Fruit fly (Drosophila melanogaster) whole organism, embryonic: Measurements from ENCODE around the gene Prim1.
A peak's percentile ranks its signal among the peaks of the same experiment; 100 is the strongest.

Experiments
- CG10565 ChIP-seq: fragments of 200-800 bp; sonication (Bioruptor generic); optimal IDR thresholded peaks from 3 replicates; lab custom pipeline; 2016; ENCODE audit warnings: missing biosample characterization, mild to moderate bottlenecking, missing genetic modification characterization
- CG10654 ChIP-seq: fragments of 200-800 bp; sonication (Bioruptor generic); optimal IDR thresholded peaks from 2 replicates; lab custom pipeline; 2016; ENCODE audit warnings: missing biosample characterization, missing genetic modification characterization
- CG12299 ChIP-seq: fragments of 200-800 bp; sonication (Bioruptor generic); optimal IDR thresholded peaks from 2 replicates; lab custom pipeline; 2018; ENCODE audit warnings: missing biosample characterization, mild to moderate bottlenecking, missing genetic modification characterization
- CG14014 ChIP-seq: fragments of 200-800 bp; sonication (Bioruptor generic); IDR thresholded peaks from 2 replicates; pipeline ENCODE4 v1.3.6; 2022; ENCODE audit warnings: missing biosample characterization, missing genetic modification characterization
- CG1647 ChIP-seq: fragments of 200-800 bp; sonication (Bioruptor generic); optimal IDR thresholded peaks from 3 replicates; lab custom pipeline; 2016; ENCODE audit warnings: missing biosample characterization, missing genetic modification characterization
- CG17186 ChIP-seq: fragments of 200-800 bp; sonication (Bioruptor generic); optimal IDR thresholded peaks from 3 replicates; lab custom pipeline; 2017; ENCODE audit warnings: missing biosample characterization, missing genetic modification reagents, missing genetic modification characterization
- CG17361 ChIP-seq: fragments of 200-800 bp; sonication (Bioruptor generic); IDR thresholded peaks from 3 replicates; pipeline ENCODE4 v1.3.6; 2022; ENCODE audit warnings: missing biosample characterization, missing genetic modification characterization
- CG18011 ChIP-seq: fragments of 200-800 bp; sonication (Bioruptor generic); optimal IDR thresholded peaks from 2 replicates; lab custom pipeline; 2017; ENCODE audit warnings: missing biosample characterization, missing genetic modification characterization, mild to moderate bottlenecking, moderate library complexity, missing genotype
- CG1832 ChIP-seq: fragments of 200-800 bp; sonication (Bioruptor generic); optimal IDR thresholded peaks from 2 replicates; lab custom pipeline; 2017; ENCODE audit warnings: missing biosample characterization, mild to moderate bottlenecking, missing genetic modification characterization, inconsistent platforms
- CG31441 ChIP-seq: fragments of 200-800 bp; sonication (Bioruptor generic); IDR thresholded peaks from 2 replicates; pipeline ENCODE4 v1.3.6; 2022; ENCODE audit warnings: missing biosample characterization, missing genetic modification characterization
- CG32767 ChIP-seq: fragments of 200-800 bp; sonication (Bioruptor generic); IDR thresholded peaks from 2 replicates; pipeline ENCODE4 v1.3.6; 2022; ENCODE audit warnings: missing biosample characterization, missing genetic modification characterization
- CG4404 ChIP-seq: fragments of 200-800 bp; sonication (Bioruptor generic); IDR thresholded peaks from 2 replicates; pipeline ENCODE4 v1.3.6; 2022; ENCODE audit warnings: missing biosample characterization, missing genetic modification characterization
- CG4617 ChIP-seq: fragments of 200-800 bp; sonication (Bioruptor generic); optimal IDR thresholded peaks from 3 replicates; lab custom pipeline; 2016; ENCODE audit warnings: missing biosample characterization, missing genetic modification characterization, borderline replicate concordance
- CG5180 ChIP-seq: fragments of 200-800 bp; sonication (Bioruptor generic); optimal IDR thresholded peaks from 3 replicates; lab custom pipeline; 2017; ENCODE audit warnings: missing biosample characterization, missing genetic modification characterization, mild to moderate bottlenecking, moderate library complexity, missing genetic modification reagents
- CG5245 ChIP-seq: fragments of 200-800 bp; sonication (Bioruptor generic); optimal IDR thresholded peaks from 3 replicates; lab custom pipeline; 2016; ENCODE audit warnings: missing biosample characterization, missing genetic modification characterization
- CG6254 ChIP-seq: fragments of 200-800 bp; sonication (Bioruptor generic); optimal IDR thresholded peaks from 3 replicates; lab custom pipeline; 2017; ENCODE audit warnings: mild to moderate bottlenecking, missing biosample characterization, missing genetic modification reagents, missing genetic modification characterization
- CG6791 ChIP-seq: fragments of 200-800 bp; sonication (Bioruptor generic); IDR thresholded peaks from 3 replicates; pipeline ENCODE4 v1.3.6; 2022; ENCODE audit warnings: missing biosample characterization, missing genetic modification characterization; ENCODE audit not compliant: partially characterized antibody
- CG6813 ChIP-seq: fragments of 200-800 bp; sonication (Bioruptor generic); optimal IDR thresholded peaks from 2 replicates; lab custom pipeline; 2017; ENCODE audit warnings: missing biosample characterization, missing genetic modification characterization, mild to moderate bottlenecking, moderate library complexity, missing genetic modification reagents
- CG7372 ChIP-seq: fragments of 200-800 bp; sonication (Bioruptor generic); IDR thresholded peaks from 2 replicates; pipeline ENCODE4 v1.3.6; 2022; ENCODE audit warnings: missing biosample characterization, missing genetic modification characterization
- CG7928 ChIP-seq: fragments of 200-800 bp; sonication (Bioruptor generic); optimal IDR thresholded peaks from 2 replicates; lab custom pipeline; 2017; ENCODE audit warnings: missing biosample characterization, mild to moderate bottlenecking, missing genetic modification characterization
- CG7963 ChIP-seq: fragments of 200-800 bp; sonication (Bioruptor generic); IDR thresholded peaks from 3 replicates; pipeline ENCODE4 v1.3.6; 2022; ENCODE audit warnings: missing biosample characterization, missing genetic modification characterization; ENCODE audit not compliant: partially characterized antibody
- CG9727 ChIP-seq: fragments of 200-800 bp; sonication (Bioruptor generic); optimal IDR thresholded peaks from 3 replicates; lab custom pipeline; 2017; ENCODE audit warnings: missing biosample characterization, mild to moderate bottlenecking, missing genetic modification characterization
- CG9817 ChIP-seq: fragments of 200-800 bp; sonication (Bioruptor generic); optimal IDR thresholded peaks from 2 replicates; lab custom pipeline; 2018; ENCODE audit warnings: missing biosample characterization, mild to moderate bottlenecking, missing genetic modification characterization, moderate library complexity
- CG9876 ChIP-seq: fragments of 200-800 bp; sonication (Bioruptor generic); optimal IDR thresholded peaks from 2 replicates; lab custom pipeline; 2016; ENCODE audit warnings: missing biosample characterization, missing genetic modification characterization
- Dip3 ChIP-seq: fragments of 200-800 bp; sonication (Bioruptor generic); optimal IDR thresholded peaks from 3 replicates; lab custom pipeline; 2016; ENCODE audit warnings: missing biosample characterization, missing genetic modification characterization
- Dref ChIP-seq: fragments of 200-800 bp; sonication (Bioruptor generic); IDR thresholded peaks from 2 replicates; pipeline ENCODE4 v1.3.6; 2022; ENCODE audit warnings: missing biosample characterization, missing genetic modification characterization
- Drgx ChIP-seq: fragments of 200-800 bp; sonication (Bioruptor generic); IDR thresholded peaks from 2 replicates; pipeline ENCODE4 v1.3.6; 2022; ENCODE audit warnings: missing biosample characterization, missing genetic modification characterization
- E2f2 ChIP-seq: fragments of 200-800 bp; sonication (Bioruptor generic); IDR thresholded peaks from 2 replicates; pipeline ENCODE4 v1.3.6; 2022; ENCODE audit warnings: missing biosample characterization, missing genetic modification characterization
- Eip74EF ChIP-seq, 2 experiments: fragments of 200-800 bp in 1 of 2; fragments of >200 bp in 1 of 2; sonication (Bioruptor generic) in 1 of 2; optimal IDR thresholded peaks; 2 replicates each; lab custom pipeline; 2017 to 2019; ENCODE audit warnings: missing biosample characterization in 2 of 2, missing genetic modification characterization in 2 of 2, mild to moderate bottlenecking in 1 of 2, moderate library complexity in 1 of 2
- Fer2 ChIP-seq: fragments of 200-800 bp; sonication (Bioruptor generic); optimal IDR thresholded peaks from 2 replicates; lab custom pipeline; 2018; ENCODE audit warnings: missing biosample characterization, mild to moderate bottlenecking, missing genetic modification characterization, moderate library complexity
- HmgD ChIP-seq: fragments of 200-800 bp; sonication (Bioruptor generic); optimal IDR thresholded peaks from 3 replicates; lab custom pipeline; 2016; ENCODE audit warnings: missing biosample characterization, missing genetic modification characterization
- Lim3 ChIP-seq: fragments of 200-800 bp; sonication (Bioruptor generic); IDR thresholded peaks from 2 replicates; pipeline ENCODE4 v1.3.6; 2022; ENCODE audit warnings: missing biosample characterization, missing genetic modification characterization
- MBD-R2 ChIP-seq: fragments of 200-800 bp; sonication (Bioruptor generic); IDR thresholded peaks from 2 replicates; pipeline ENCODE4 v1.3.6; 2022; ENCODE audit warnings: missing biosample characterization, missing genetic modification characterization
- Meics ChIP-seq: fragments of 200-800 bp; sonication (Bioruptor generic); optimal IDR thresholded peaks from 2 replicates; lab custom pipeline; 2017; ENCODE audit warnings: missing biosample characterization, mild to moderate bottlenecking, missing genetic modification characterization
- Sry-β ChIP-seq: fragments of 200-800 bp; sonication (Bioruptor generic); optimal IDR thresholded peaks from 2 replicates; lab custom pipeline; 2018; ENCODE audit warnings: missing biosample characterization, mild to moderate bottlenecking, missing genetic modification characterization, moderate library complexity
- Stat92E ChIP-seq, 3 experiments: fragments of >200 bp in 2 of 3; fragments of 200-800 bp in 1 of 3; sonication (Bioruptor generic) in 1 of 3; optimal IDR thresholded peaks; 2 replicates each; lab custom pipeline; 2017 to 2019; ENCODE audit warnings: missing biosample characterization in 3 of 3, missing genetic modification characterization in 3 of 3, mild to moderate bottlenecking in 1 of 3, moderate library complexity in 1 of 3
- ara ChIP-seq: fragments of 200-800 bp; sonication (Bioruptor generic); IDR thresholded peaks from 2 replicates; pipeline ENCODE4 v1.3.6; 2022; ENCODE audit warnings: missing biosample characterization, missing genetic modification characterization
- bigmax ChIP-seq: fragments of 200-800 bp; sonication (Bioruptor generic); optimal IDR thresholded peaks from 2 replicates; lab custom pipeline; 2018; ENCODE audit warnings: missing biosample characterization, mild to moderate bottlenecking, missing genetic modification characterization
- bsh ChIP-seq, 2 experiments: fragments of 200-800 bp; sonication (Bioruptor generic); optimal IDR thresholded peaks; 2 replicates each; lab custom pipeline; 2017 to 2018; ENCODE audit warnings: mild to moderate bottlenecking in 2 of 2, missing biosample characterization in 2 of 2, missing genetic modification characterization in 2 of 2, moderate library complexity in 1 of 2
- ci ChIP-seq: fragments of 200-800 bp; sonication (Bioruptor generic); IDR thresholded peaks from 3 replicates; pipeline ENCODE4 v1.3.6; 2022; ENCODE audit warnings: missing biosample characterization, missing genetic modification characterization
- hb ChIP-seq: fragments of 200-800 bp; sonication (Bioruptor generic); IDR thresholded peaks from 3 replicates; pipeline ENCODE4 v1.3.6; 2022; ENCODE audit warnings: missing biosample characterization, missing genetic modification characterization; ENCODE audit not compliant: partially characterized antibody
- nmo ChIP-seq: fragments of 200-800 bp; sonication (Bioruptor generic); optimal IDR thresholded peaks from 2 replicates; lab custom pipeline; 2018; ENCODE audit warnings: missing biosample characterization, mild to moderate bottlenecking, missing genetic modification characterization, moderate library complexity
- odd ChIP-seq: fragments of 200-800 bp; sonication (Bioruptor generic); optimal IDR thresholded peaks from 2 replicates; lab custom pipeline; 2017; ENCODE audit warnings: missing biosample characterization, mild to moderate bottlenecking, missing genetic modification characterization
- prd ChIP-seq, 3 experiments: fragments of >200 bp in 2 of 3; fragments of 200-800 bp in 1 of 3; sonication (Bioruptor generic) in 1 of 3; optimal IDR thresholded peaks in 2 of 3; IDR thresholded peaks in 1 of 3; 2 replicates in 2 of 3; 3 replicates in 1 of 3; pipeline versions ENCODE4 v1.3.6 to Lab custom; 2017 to 2022; ENCODE audit warnings: missing biosample characterization in 1 of 3, missing genetic modification characterization in 1 of 3
- tup ChIP-seq: fragments of 200-800 bp; sonication (Bioruptor generic); optimal IDR thresholded peaks from 2 replicates; lab custom pipeline; 2016; ENCODE audit warnings: missing biosample characterization, mild to moderate bottlenecking, missing genetic modification characterization, moderate library complexity
- wor ChIP-seq: fragments of 200-800 bp; sonication (Bioruptor generic); IDR thresholded peaks from 2 replicates; pipeline ENCODE4 v1.3.6; 2022; ENCODE audit warnings: missing biosample characterization, missing genetic modification characterization
- z ChIP-seq: fragments of 200-800 bp; sonication (Bioruptor generic); IDR thresholded peaks from 3 replicates; pipeline ENCODE4 v1.3.6; 2022; ENCODE audit warnings: missing biosample characterization, missing genetic modification characterization
- zfh1 ChIP-seq: fragments of 200-800 bp; sonication (Bioruptor generic); IDR thresholded peaks from 3 replicates; pipeline ENCODE4 v1.3.6; 2022; ENCODE audit warnings: missing biosample characterization, missing genetic modification characterization

The Prim1 gene

dm6 chr3L:8315141-8315816, 24.8 kb upstream of the Prim1 start, which contains the start of gene Cpsf6 (continued):
- peak; percentile 56 for TF ChIP-seq CG7928
- TF ChIP-seq CG4404 (GFP tag; lab: Robert Waterston, UW), result 0 out of 2 replicates have a peak, but pooled peaks have one; percentile 15
- peak; percentile 65 for TF ChIP-seq zfh1 (GFP tag; lab: Robert Waterston, UW)
- TF ChIP-seq CG5245 (GFP tag; lab: Kevin White, UChicago), result peak; percentile 25
- TF ChIP-seq Drgx (GFP tag; lab: Robert Waterston, UW), result no peak
- TF ChIP-seq Dref (GFP tag; lab: Robert Waterston, UW), result peak; percentile 76
- TF ChIP-seq CG9876 (GFP tag; lab: Kevin White, UChicago), result no peak
- no peak for TF ChIP-seq bigmax (GFP tag; lab: Kevin White, UChicago)
- peak in 1 of 2 experiments; percentile 74 for TF ChIP-seq bsh (GFP tag; optimal IDR thresholded peaks at IDR 0.05; lab: Kevin White, UChicago)
- TF ChIP-seq CG7372 (GFP tag; lab: Robert Waterston, UW), result peak; percentile 68
- TF ChIP-seq Dip3 (GFP tag; lab: Kevin White, UChicago), result peak; percentile 2
- TF ChIP-seq Sry-β (GFP tag; lab: Kevin White, UChicago), result no peak
- peak; percentile 79 for TF ChIP-seq E2f2
- no peak for TF ChIP-seq Eip74EF (GFP tag; optimal IDR thresholded peaks at IDR 0.05; lab: Kevin White, UChicago)
- TF ChIP-seq CG12299 (tag; lab: Kevin White, UChicago), result peak; percentile 41
- peak; percentile 62 for TF ChIP-seq HmgD (GFP tag; lab: Kevin White, UChicago)
- TF ChIP-seq z (GFP tag; lab: Robert Waterston, UW), result no peak
- TF ChIP-seq Fer2 (tag; lab: Kevin White, UChicago), result peak; percentile 27
- peak; percentile 61 for TF ChIP-seq CG31441 (GFP tag; lab: Robert Waterston, UW)
- TF ChIP-seq CG1647 (GFP tag; lab: Kevin White, UChicago), result no peak
- peak; percentile 54 for TF ChIP-seq CG17186 (GFP tag; lab: Kevin White, UChicago)
- TF ChIP-seq prd (optimal IDR thresholded peaks at IDR 0.05; lab: Kevin White, UChicago), result no peak
- TF ChIP-seq prd (GFP tag; IDR thresholded peaks at IDR 0.05; lab: Robert Waterston, UW), result peak; percentile 74
- TF ChIP-seq Lim3 (GFP tag; lab: Robert Waterston, UW), result no peak
- no peak for TF ChIP-seq hb (GFP tag; lab: Robert Waterston, UW)
- peak; percentile 48 for TF ChIP-seq CG9727 (GFP tag; lab: Kevin White, UChicago)
- TF ChIP-seq CG32767 (GFP tag; lab: Robert Waterston, UW), result peak; percentile 94
- TF ChIP-seq Stat92E (GFP tag; optimal IDR thresholded peaks at IDR 0.05; lab: Kevin White, UChicago), result no peak
- TF ChIP-seq tup (GFP tag; lab: Kevin White, UChicago), result no peak
- TF ChIP-seq MBD-R2 (GFP tag; lab: Robert Waterston, UW), result peak; percentile 34; the same call in 1 of the 2 replicates
- peak; percentile 56 for TF ChIP-seq CG14014
- peak; percentile 88 for TF ChIP-seq CG1832 (GFP tag; lab: Kevin White, UChicago)
- TF ChIP-seq ci (GFP tag; lab: Robert Waterston, UW), result peak; percentile 82
- no peak for TF ChIP-seq CG7963 (GFP tag; lab: Robert Waterston, UW)
- peak; percentile 36 for TF ChIP-seq CG10654 (GFP tag; lab: Kevin White, UChicago)
- TF ChIP-seq Meics, result no peak
- TF ChIP-seq CG9817 (tag; lab: Kevin White, UChicago), result peak; percentile 75
- no peak for TF ChIP-seq CG10565 (GFP tag; lab: Kevin White, UChicago)
- TF ChIP-seq wor, result no peak
- TF ChIP-seq CG17361 (GFP tag; lab: Robert Waterston, UW), result peak; percentile 64; the same call in 2 of the 3 replicates
- TF ChIP-seq CG18011 (GFP tag; lab: Kevin White, UChicago), result peak; percentile 24
- no peak for TF ChIP-seq CG6254 (GFP tag; lab: Kevin White, UChicago)
- peak; percentile 54 for TF ChIP-seq CG4617 (GFP tag; lab: Kevin White, UChicago)
- no peak for TF ChIP-seq odd (GFP tag; lab: Kevin White, UChicago)
- no peak for TF ChIP-seq CG6813 (GFP tag; lab: Kevin White, UChicago)
- no peak for TF ChIP-seq CG5180 (GFP tag; lab: Kevin White, UChicago)
- TF ChIP-seq nmo, result peak; percentile 80
- no peak for TF ChIP-seq CG6791 (GFP tag; lab: Robert Waterston, UW)
- peak; percentile 18; the same call in 1 of the 2 replicates for TF ChIP-seq ara
